Worm (Caenorhabditis elegans): ENCODE data around the gene pup-2.

DNA sequence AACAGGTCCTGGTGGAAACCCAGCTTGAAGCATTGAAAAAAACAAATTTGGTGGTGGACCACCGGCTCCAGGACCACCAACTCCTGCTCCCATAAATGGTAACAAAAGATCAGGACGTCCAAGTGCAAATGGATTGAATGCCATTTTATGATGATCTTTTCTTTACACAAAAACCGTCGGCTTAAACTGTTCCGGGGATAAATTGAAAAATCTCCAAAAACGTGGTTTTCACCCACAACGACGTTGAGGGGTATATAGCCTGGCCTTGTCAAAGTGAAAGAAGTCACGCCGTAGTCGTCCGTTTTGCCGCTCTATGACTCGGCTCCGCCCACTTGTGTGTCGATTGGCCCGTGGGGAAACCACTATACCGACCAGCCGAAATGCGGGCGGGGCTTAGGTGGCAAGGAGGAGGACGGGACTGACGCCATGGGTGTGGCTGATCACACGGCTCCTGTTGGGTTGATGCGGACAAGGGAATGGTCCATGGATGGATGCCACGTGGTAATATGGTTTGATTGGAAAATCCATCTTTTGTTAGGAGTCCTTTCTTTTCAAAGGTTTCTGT lies 49.6 kb upstream of the pup-2 start, which contains the start of gene tbx-2:
- TF ChIP-seq ama-1 (optimal IDR thresholded peaks at IDR 0.05) (no peak), unc-62 (GFP tag; optimal IDR thresholded peaks at IDR 0.05) (no peak), nhr-12 (tag; optimal IDR thresholded peaks at IDR 0.05) (no peak), elt-1 (tag; optimal IDR thresholded peaks at IDR 0.05) (no peak), nhr-11 (tag; optimal IDR thresholded peaks at IDR 0.05) (no peak), ztf-11 (tag; optimal IDR thresholded peaks at IDR 0.05) (no peak), aly-2 (tag; optimal IDR thresholded peaks at IDR 0.05) (no peak), snpc-4 (tag; optimal IDR thresholded peaks at IDR 0.05) (no peak), lin-39 (tag; optimal IDR thresholded peaks at IDR 0.05) (no peak), egl-27 (tag; optimal IDR thresholded peaks at IDR 0.05) (no peak), nhr-28 (tag; optimal IDR thresholded peaks at IDR 0.05) (no peak), elt-3 (tag; optimal IDR thresholded peaks at IDR 0.05) (no peak), nfya-1 (tag; optimal IDR thresholded peaks at IDR 0.05; ENCODE audit: insufficient read depth) (peak; percentile 97), nhr-23 (tag; optimal IDR thresholded peaks at IDR 0.05) (no peak)
